Fruit fly (Drosophila melanogaster): ENCODE data around the gene Cpr76Bd.

dm6 chr3L:19500698-19501097 is 31.8 kb upstream of the Cpr76Bd start, which contains the start of gene CG9451:
- TF ChIP-seq Abd-B (GFP tag; optimal IDR thresholded peaks at IDR 0.05) (no peak), pan (optimal IDR thresholded peaks at IDR 0.05) (no peak), h (GFP tag; optimal IDR thresholded peaks at IDR 0.05) (no peak), Hr83 (GFP tag; optimal IDR thresholded peaks at IDR 0.05; ENCODE audit: poor library complexity, severe bottlenecking) (no peak)
